Worm (Caenorhabditis elegans) whole organism, L1 larva: ENCODE measurements around the gene Y73B6BL.12.

Experiments used
- C04F5.9 ChIP-seq: sonication (generic microtip); optimal IDR thresholded peaks from 2 replicates; lab custom pipeline; 2016; ENCODE audit warnings: missing genetic modification characterization, missing compliant biosample characterization
- F16B12.6 ChIP-seq: fragments of 150-350 bp; optimal IDR thresholded peaks from 2 replicates; lab custom pipeline; 2014; ENCODE audit warnings: missing biosample characterization, missing genetic modification characterization
- Y116A8C.19 ChIP-seq: sonication (generic microtip); optimal IDR thresholded peaks from 2 replicates; lab custom pipeline; 2016; ENCODE audit warnings: missing compliant biosample characterization, missing genetic modification characterization, borderline replicate concordance
- aha-1 ChIP-seq: fragments of 150-350 bp; optimal IDR thresholded peaks from 2 replicates; lab custom pipeline; 2014; ENCODE audit warnings: missing biosample characterization, missing genetic modification characterization
- aly-2 ChIP-seq: fragments of 150-350 bp; optimal IDR thresholded peaks from 2 replicates; lab custom pipeline; 2014; ENCODE audit warnings: missing biosample characterization, missing genetic modification characterization
- blmp-1 ChIP-seq: fragments of 150-350 bp; optimal IDR thresholded peaks from 2 replicates; lab custom pipeline; 2014; ENCODE audit warnings: missing biosample characterization, missing genetic modification characterization
- ceh-63 ChIP-seq: fragments of 200-800 bp; sonication (Bioruptor generic); optimal IDR thresholded peaks from 2 replicates; lab custom pipeline; 2018; ENCODE audit warnings: mild to moderate bottlenecking, missing genetic modification characterization, missing compliant biosample characterization
- ceh-88 ChIP-seq: fragments of 200-800 bp; sonication (Bioruptor generic); IDR thresholded peaks from 2 replicates; pipeline ENCODE4 v1.3.6; 2022; ENCODE audit warnings: missing genetic modification characterization, missing compliant biosample characterization
- ceh-90 ChIP-seq: sonication (generic microtip); optimal IDR thresholded peaks from 2 replicates; lab custom pipeline; 2016; ENCODE audit warnings: missing genetic modification characterization, missing compliant biosample characterization
- ces-1 ChIP-seq: fragments of 150-350 bp; optimal IDR thresholded peaks from 2 replicates; lab custom pipeline; 2014; ENCODE audit warnings: missing biosample characterization, missing genetic modification reagents, missing genetic modification characterization
- dpl-1 ChIP-seq, 3 experiments: fragments of 150-350 bp in 2 of 3; sonication (generic microtip) in 1 of 3; optimal IDR thresholded peaks; 2 replicates each; lab custom pipeline; 2014 to 2017; ENCODE audit warnings: missing biosample characterization in 3 of 3, missing genetic modification characterization in 3 of 3, missing genetic modification reagents in 3 of 3
- dsc-1 ChIP-seq: sonication (generic microtip); optimal IDR thresholded peaks from 2 replicates; lab custom pipeline; 2016; ENCODE audit warnings: mild to moderate bottlenecking, missing genetic modification characterization, missing compliant biosample characterization
- efl-1 ChIP-seq, 4 experiments: fragments of 150-350 bp; optimal IDR thresholded peaks in 3 of 4; peaks in 1 of 4; 1 replicate in 1 of 4; 2 replicates in 3 of 4; lab custom pipeline; 2014; ENCODE audit warnings: missing biosample characterization in 2 of 4, missing genetic modification characterization in 2 of 4, missing genetic modification reagents in 2 of 4
- efl-3 ChIP-seq: fragments of 200-800 bp; sonication (Bioruptor generic); optimal IDR thresholded peaks from 2 replicates; lab custom pipeline; 2018; ENCODE audit warnings: mild to moderate bottlenecking, missing genetic modification characterization, missing compliant biosample characterization
- egl-13 ChIP-seq: sonication (generic microtip); optimal IDR thresholded peaks from 2 replicates; lab custom pipeline; 2016; ENCODE audit warnings: missing genotype, missing genetic modification reagents, missing genetic modification characterization, missing compliant biosample characterization
- egl-27 ChIP-seq, 2 experiments: fragments of 150-350 bp in 1 of 2; sonication (generic microtip); optimal IDR thresholded peaks; 3 replicates each; lab custom pipeline; 2017 to 2018; ENCODE audit warnings: missing biosample characterization in 2 of 2, missing genetic modification characterization in 2 of 2, missing genetic modification reagents in 2 of 2
- elt-3 ChIP-seq, 6 experiments: fragments of 150-350 bp in 1 of 6; sonication (generic microtip); optimal IDR thresholded peaks; 2 replicates each; lab custom pipeline; 2017 to 2018; ENCODE audit warnings: missing biosample characterization in 6 of 6, missing genetic modification characterization in 6 of 6, inconsistent platforms in 1 of 6
- fkh-10 ChIP-seq: sonication (generic microtip); optimal IDR thresholded peaks from 2 replicates; lab custom pipeline; 2017; ENCODE audit warnings: missing biosample characterization, missing genetic modification reagents, missing genetic modification characterization
- fkh-4 ChIP-seq: sonication (generic microtip); optimal IDR thresholded peaks from 2 replicates; lab custom pipeline; 2016; ENCODE audit warnings: missing compliant biosample characterization, missing genetic modification characterization, borderline replicate concordance
- fkh-8 ChIP-seq: sonication (generic microtip); optimal IDR thresholded peaks from 2 replicates; lab custom pipeline; 2016; ENCODE audit warnings: mild to moderate bottlenecking, missing genetic modification characterization, missing compliant biosample characterization
- fos-1 ChIP-seq: fragments of 150-350 bp; optimal IDR thresholded peaks from 2 replicates; lab custom pipeline; 2014; ENCODE audit warnings: missing biosample characterization, missing genetic modification characterization
- hpl-2 ChIP-seq: fragments of 150-350 bp; optimal IDR thresholded peaks from 2 replicates; lab custom pipeline; 2014; ENCODE audit warnings: missing biosample characterization, missing genetic modification reagents, missing genetic modification characterization
- isw-1 ChIP-seq: fragments of 200-800 bp; sonication (Bioruptor generic); IDR thresholded peaks from 2 replicates; pipeline ENCODE4 v1.3.6; 2022; ENCODE audit warnings: missing genetic modification characterization, missing compliant biosample characterization
- jun-1 ChIP-seq: fragments of 150-350 bp; optimal IDR thresholded peaks from 2 replicates; lab custom pipeline; 2014; ENCODE audit warnings: missing biosample characterization, missing genetic modification reagents, missing genetic modification characterization
- lin-14 ChIP-seq: fragments of 200-800 bp; sonication (Bioruptor generic); optimal IDR thresholded peaks from 2 replicates; lab custom pipeline; 2018; ENCODE audit warnings: mild to moderate bottlenecking, missing genetic modification characterization, moderate library complexity, missing compliant biosample characterization
- lin-15B ChIP-seq: fragments of 150-350 bp; sonication (generic microtip); optimal IDR thresholded peaks from 3 replicates; lab custom pipeline; 2014; ENCODE audit warnings: missing biosample characterization, missing genetic modification characterization
- lin-39 ChIP-seq: fragments of 150-350 bp; optimal IDR thresholded peaks from 2 replicates; lab custom pipeline; 2014; ENCODE audit warnings: missing biosample characterization, missing genetic modification reagents, missing genetic modification characterization
- lir-3 ChIP-seq: sonication (generic microtip); optimal IDR thresholded peaks from 2 replicates; lab custom pipeline; 2016; ENCODE audit warnings: mild to moderate bottlenecking, missing genetic modification characterization, moderate library complexity, missing compliant biosample characterization; ENCODE audit not compliant: poor library complexity
- lsy-2 ChIP-seq, 2 experiments: fragments of 150-350 bp; optimal IDR thresholded peaks; 2 replicates each; lab custom pipeline; 2014; ENCODE audit warnings: missing biosample characterization in 2 of 2, missing genetic modification characterization in 2 of 2
- mab-9 ChIP-seq: fragments of 200-800 bp; sonication (Bioruptor generic); IDR thresholded peaks from 2 replicates; pipeline ENCODE4 v1.3.6; 2022; ENCODE audit warnings: missing genetic modification reagents, missing genetic modification characterization, missing compliant biosample characterization
- mef-2 ChIP-seq: fragments of 150-350 bp; optimal IDR thresholded peaks from 2 replicates; lab custom pipeline; 2014; ENCODE audit warnings: missing biosample characterization, missing genetic modification characterization
- mep-1 ChIP-seq: fragments of 150-350 bp; optimal IDR thresholded peaks from 2 replicates; lab custom pipeline; 2014; ENCODE audit warnings: missing biosample characterization, missing genetic modification characterization
- nhr-11 ChIP-seq: fragments of 150-350 bp; optimal IDR thresholded peaks from 2 replicates; lab custom pipeline; 2014; ENCODE audit warnings: missing biosample characterization, missing genetic modification characterization
- nhr-237 ChIP-seq: fragments of 150-350 bp; optimal IDR thresholded peaks from 2 replicates; lab custom pipeline; 2014; ENCODE audit warnings: missing biosample characterization, missing genetic modification characterization
- nhr-76 ChIP-seq: sonication (generic microtip); optimal IDR thresholded peaks from 2 replicates; lab custom pipeline; 2017; ENCODE audit warnings: missing biosample characterization, missing genetic modification characterization
- pax-3 ChIP-seq: fragments of 200-800 bp; sonication (Bioruptor generic); optimal IDR thresholded peaks from 2 replicates; lab custom pipeline; 2018; ENCODE audit warnings: mild to moderate bottlenecking, missing genetic modification characterization, moderate library complexity, missing compliant biosample characterization
- pqm-1 ChIP-seq: sonication (generic microtip); optimal IDR thresholded peaks from 3 replicates; lab custom pipeline; 2017; ENCODE audit warnings: missing biosample characterization, missing genetic modification characterization
- rnt-1 ChIP-seq: sonication (generic microtip); optimal IDR thresholded peaks from 2 replicates; lab custom pipeline; 2016; ENCODE audit warnings: mild to moderate bottlenecking, missing genetic modification characterization, moderate library complexity, missing compliant biosample characterization
- skn-1 ChIP-seq: fragments of 150-350 bp; optimal IDR thresholded peaks from 2 replicates; lab custom pipeline; 2014; ENCODE audit warnings: missing biosample characterization, missing genetic modification characterization
- snu-23 ChIP-seq: sonication (generic microtip); optimal IDR thresholded peaks from 2 replicates; lab custom pipeline; 2016; ENCODE audit warnings: missing genetic modification characterization, missing compliant biosample characterization
- sup-37 ChIP-seq: fragments of 200-800 bp; sonication (Bioruptor generic); optimal IDR thresholded peaks from 2 replicates; lab custom pipeline; 2018; ENCODE audit warnings: mild to moderate bottlenecking, missing genetic modification characterization, missing compliant biosample characterization
- tlp-1 ChIP-seq: fragments of 150-350 bp; optimal IDR thresholded peaks from 2 replicates; lab custom pipeline; 2014; ENCODE audit warnings: missing biosample characterization, missing genetic modification characterization
- unc-130 ChIP-seq: fragments of 150-350 bp; optimal IDR thresholded peaks from 2 replicates; lab custom pipeline; 2017; ENCODE audit warnings: missing biosample characterization, missing genetic modification characterization, inconsistent platforms
- unc-86 ChIP-seq: sonication (generic microtip); optimal IDR thresholded peaks from 2 replicates; lab custom pipeline; 2016; ENCODE audit warnings: missing genetic modification characterization, missing compliant biosample characterization
- xbp-1 ChIP-seq: sonication (generic microtip); optimal IDR thresholded peaks from 2 replicates; lab custom pipeline; 2016; ENCODE audit warnings: missing genetic modification characterization, missing compliant biosample characterization
- zip-4 ChIP-seq: fragments of 200-800 bp; sonication (Bioruptor generic); optimal IDR thresholded peaks from 2 replicates; lab custom pipeline; 2018; ENCODE audit warnings: mild to moderate bottlenecking, missing genetic modification characterization, moderate library complexity, missing compliant biosample characterization

Gene Y73B6BL.12

ce11 chrIV:6321667-6322066 is 4.4 kb upstream of the Y73B6BL.12 start, which contains the start of gene Y73B6BL.29 (continued):
- TF ChIP-seq nhr-11 (tag; lab: Kevin White, UChicago) (peak; percentile 80), lin-15B (tag; lab: Kevin White, UChicago) (peak; percentile 78), fkh-4 (tag; lab: Kevin White, UChicago) (peak; percentile 99), isw-1 (peak; percentile 94), F16B12.6 (tag; lab: Kevin White, UChicago) (peak; percentile 49), elt-3 (tag; optimal IDR thresholded peaks at IDR 0.05; lab: Kevin White, UChicago) (peak in 2 of 6 experiments; percentile 71 to 74), fkh-8 (tag; lab: Kevin White, UChicago) (peak; percentile 92), xbp-1 (tag; lab: Kevin White, UChicago) (peak; percentile 94), ceh-88 (GFP tag; lab: Robert Waterston, UW) (peak; percentile 85), unc-130 (tag; lab: Kevin White, UChicago) (peak; percentile 92), nhr-237 (tag; lab: Kevin White, UChicago) (peak; percentile 19), aly-2 (tag; lab: Kevin White, UChicago) (peak; percentile 79), snu-23 (peak; percentile 95), pax-3 (tag; lab: Kevin White, UChicago) (peak; percentile 98), lir-3 (peak; percentile 98), egl-27 (tag; optimal IDR thresholded peaks at IDR 0.05; lab: Kevin White, UChicago) (no peak), nhr-76 (tag; lab: Kevin White, UChicago) (no peak), unc-86 (tag; lab: Kevin White, UChicago) (peak; percentile 90), efl-1 (optimal IDR thresholded peaks at IDR 0.05; lab: Kevin White, UChicago) (peak; percentile 83 to 98), efl-1 (GFP tag; optimal IDR thresholded peaks at IDR 0.05 in 1 of 2; lab: Kevin White, UChicago) (peak; percentile 98 to 99), fos-1 (peak; percentile 88), egl-13 (peak; percentile 98), dsc-1 (tag; lab: Kevin White, UChicago) (peak; percentile 97), rnt-1 (tag; lab: Kevin White, UChicago) (peak; percentile 100), dpl-1 (GFP tag; optimal IDR thresholded peaks at IDR 0.05; lab: Kevin White, UChicago) (peak; percentile 96 to 98 (median 97)), pqm-1 (tag; lab: Kevin White, UChicago) (no peak), zip-4 (GFP tag; lab: Kevin White, UChicago) (peak; percentile 85), skn-1 (tag; lab: Kevin White, UChicago) (peak; percentile 83), mef-2 (tag; lab: Kevin White, UChicago) (peak; percentile 16), blmp-1 (tag; lab: Kevin White, UChicago) (peak; percentile 77), ceh-90 (tag; lab: Kevin White, UChicago) (peak; percentile 100), efl-3 (GFP tag; lab: Kevin White, UChicago) (peak; percentile 87), ces-1 (GFP tag; lab: Kevin White, UChicago) (no peak), jun-1 (peak; percentile 73), Y116A8C.19 (tag; lab: Kevin White, UChicago) (peak; percentile 97), fkh-10 (GFP tag; lab: Kevin White, UChicago) (peak; percentile 51), C04F5.9 (tag; lab: Kevin White, UChicago) (peak; percentile 96)

- no peak for TF ChIP-seq sup-37 (GFP tag; lab: Kevin White, UChicago)
- no peak for TF ChIP-seq mep-1
- TF ChIP-seq egl-13: no peak
- TF ChIP-seq lin-14 (GFP tag; lab: Kevin White, UChicago): no peak
- TF ChIP-seq lsy-2 (tag; optimal IDR thresholded peaks at IDR 0.05; lab: Kevin White, UChicago): no peak
- no peak for TF ChIP-seq mab-9 (GFP tag; lab: Robert Waterston, UW)
- no peak for TF ChIP-seq mef-2 (tag; lab: Kevin White, UChicago)
- no peak for TF ChIP-seq fkh-4 (tag; lab: Kevin White, UChicago)
- no peak for TF ChIP-seq hpl-2 (GFP tag; lab: Kevin White, UChicago)
- no peak for TF ChIP-seq ceh-63 (GFP tag; lab: Kevin White, UChicago)
- TF ChIP-seq tlp-1 (tag; lab: Kevin White, UChicago): no peak
- no peak for TF ChIP-seq dsc-1 (tag; lab: Kevin White, UChicago)
- no peak for TF ChIP-seq unc-130 (tag; lab: Kevin White, UChicago)
- TF ChIP-seq ceh-90 (tag; lab: Kevin White, UChicago): no peak
- no peak for TF ChIP-seq aha-1 (tag; lab: Kevin White, UChicago)
- no peak for TF ChIP-seq lin-39 (tag; lab: Kevin White, UChicago)
- TF ChIP-seq efl-1 (optimal IDR thresholded peaks at IDR 0.05; lab: Kevin White, UChicago): no peak
- no peak for TF ChIP-seq efl-1 (GFP tag; optimal IDR thresholded peaks at IDR 0.05 in 1 of 2; lab: Kevin White, UChicago)
- no peak for TF ChIP-seq nhr-237 (tag; lab: Kevin White, UChicago)
These were observed 9.8 kb downstream of the Y73B6BL.12 start, which contains the start of gene csp-2 for ce11 chrIV:6307439-6307838. Gene csp-2 (plus strand): TSS chrIV:6307739.
